Fruit fly (Drosophila melanogaster): ENCODE results near the gene CG11878.

- TF ChIP-seq Hr39 (optimal IDR thresholded peaks at IDR 0.05) (no peak), dati (GFP tag; IDR thresholded peaks at IDR 0.05) (no peak), CG12219 (GFP tag; optimal IDR thresholded peaks at IDR 0.05) (no peak), D19A (tag; optimal IDR thresholded peaks at IDR 0.05) (no peak), usp (GFP tag; optimal IDR thresholded peaks at IDR 0.05) (no peak), otp (GFP tag; IDR thresholded peaks at IDR 0.05) (no peak), fd102C (GFP tag; optimal IDR thresholded peaks at IDR 0.05) (no peak), zen (tag; optimal IDR thresholded peaks at IDR 0.05) (no peak), HLHmδ (GFP tag; optimal IDR thresholded peaks at IDR 0.05) (no peak), gem (tag; optimal IDR thresholded peaks at IDR 0.05) (no peak), CG33557 (GFP tag; optimal IDR thresholded peaks at IDR 0.05) (no peak), prd (optimal IDR thresholded peaks at IDR 0.05) (no peak), prd (GFP tag; IDR thresholded peaks at IDR 0.05) (no peak), trem (tag; optimal IDR thresholded peaks at IDR 0.05) (no peak)
Measured at dm6 chr3R:25305822-25306544, 32.3 kb downstream of the CG11878 start.
